Worm (Caenorhabditis elegans) whole organism, mixed stage, embryonic: ENCODE results near the gene sec-6.
A peak's percentile ranks its signal among the peaks of the same experiment; 100 is the strongest.

Source experiments
- M03D4.4 ChIP-seq: sonication (generic microtip); optimal IDR thresholded peaks from 2 replicates; lab custom pipeline; 2017; ENCODE audit warnings: mild to moderate bottlenecking, missing genetic modification characterization, missing compliant biosample characterization
- bed-3 ChIP-seq: fragments of 200-800 bp; sonication (Bioruptor generic); optimal IDR thresholded peaks from 3 replicates; lab custom pipeline; 2018; ENCODE audit warnings: mild to moderate bottlenecking, missing genetic modification characterization, moderate library complexity, missing compliant biosample characterization
- blmp-1 ChIP-seq: fragments of 150-350 bp; optimal IDR thresholded peaks from 2 replicates; lab custom pipeline; 2014; ENCODE audit warnings: missing biosample characterization, missing genetic modification characterization
- ceh-39 ChIP-seq: fragments of 150-350 bp; optimal IDR thresholded peaks from 2 replicates; lab custom pipeline; 2014; ENCODE audit warnings: missing biosample characterization, missing genetic modification characterization
- ceh-43 ChIP-seq: fragments of 200-800 bp; sonication (Bioruptor generic); optimal IDR thresholded peaks from 2 replicates; lab custom pipeline; 2018; ENCODE audit warnings: mild to moderate bottlenecking, missing genetic modification characterization, moderate library complexity, missing compliant biosample characterization
- ceh-83 ChIP-seq: fragments of 200-800 bp; sonication (Bioruptor generic); optimal IDR thresholded peaks from 2 replicates; lab custom pipeline; 2018; ENCODE audit warnings: mild to moderate bottlenecking, missing genetic modification characterization, missing compliant biosample characterization
- ces-1 ChIP-seq: fragments of 150-350 bp; optimal IDR thresholded peaks from 2 replicates; lab custom pipeline; 2014; ENCODE audit warnings: missing biosample characterization, missing genetic modification reagents, missing genetic modification characterization
- cnd-1 ChIP-seq: fragments of 200-800 bp; sonication (Bioruptor generic); optimal IDR thresholded peaks from 2 replicates; lab custom pipeline; 2018; ENCODE audit warnings: mild to moderate bottlenecking, missing genetic modification characterization, missing compliant biosample characterization
- drap-1 ChIP-seq: fragments of 200-800 bp; sonication (Bioruptor generic); optimal IDR thresholded peaks from 3 replicates; lab custom pipeline; 2018; ENCODE audit warnings: mild to moderate bottlenecking, missing genetic modification characterization, missing compliant biosample characterization
- elt-1 ChIP-seq: sonication (generic microtip); optimal IDR thresholded peaks from 2 replicates; lab custom pipeline; 2017; ENCODE audit warnings: missing genetic modification characterization, mild to moderate bottlenecking, missing compliant biosample characterization, antibody characterized with exemption, moderate library complexity, borderline replicate concordance; ENCODE audit not compliant: insufficient read depth
- elt-3 ChIP-seq: fragments of 150-350 bp; optimal IDR thresholded peaks from 2 replicates; lab custom pipeline; 2014; ENCODE audit warnings: missing biosample characterization, missing genetic modification characterization
- flh-1 ChIP-seq: fragments of 200-800 bp; sonication (Bioruptor generic); optimal IDR thresholded peaks from 2 replicates; lab custom pipeline; 2018; ENCODE audit warnings: mild to moderate bottlenecking, missing genetic modification characterization, moderate library complexity, missing compliant biosample characterization
- ham-2 ChIP-seq: fragments of 200-800 bp; sonication (Bioruptor generic); optimal IDR thresholded peaks from 2 replicates; lab custom pipeline; 2018; ENCODE audit warnings: mild to moderate bottlenecking, missing genetic modification characterization, missing compliant biosample characterization
- hlh-1 ChIP-seq: fragments of 150-350 bp; optimal IDR thresholded peaks from 2 replicates; lab custom pipeline; 2014; ENCODE audit warnings: missing biosample characterization, missing genetic modification reagents, missing genetic modification characterization
- lin-13 ChIP-seq: fragments of 150-350 bp; optimal IDR thresholded peaks from 2 replicates; lab custom pipeline; 2014; ENCODE audit warnings: missing biosample characterization, missing genetic modification characterization
- lin-32 ChIP-seq: fragments of 200-800 bp; sonication (Bioruptor generic); optimal IDR thresholded peaks from 2 replicates; lab custom pipeline; 2018; ENCODE audit warnings: mild to moderate bottlenecking, missing genetic modification characterization, missing compliant biosample characterization
- lsy-2 ChIP-seq: fragments of 150-350 bp; optimal IDR thresholded peaks from 2 replicates; lab custom pipeline; 2014; ENCODE audit warnings: missing biosample characterization, missing genetic modification characterization
- mab-5 ChIP-seq: fragments of 150-350 bp; optimal IDR thresholded peaks from 2 replicates; lab custom pipeline; 2014; ENCODE audit warnings: missing biosample characterization, missing genetic modification characterization
- mep-1 ChIP-seq: fragments of 150-350 bp; optimal IDR thresholded peaks from 2 replicates; lab custom pipeline; 2017; ENCODE audit warnings: missing biosample characterization, missing genetic modification reagents, missing genetic modification characterization, inconsistent platforms
- mls-2 ChIP-seq: sonication (generic microtip); optimal IDR thresholded peaks from 2 replicates; lab custom pipeline; 2016; ENCODE audit warnings: mild to moderate bottlenecking, missing genetic modification characterization, moderate library complexity, missing compliant biosample characterization
- nhr-12 ChIP-seq: fragments of 150-350 bp; optimal IDR thresholded peaks from 2 replicates; lab custom pipeline; 2014; ENCODE audit warnings: missing biosample characterization, missing genetic modification characterization
- nhr-2 ChIP-seq: fragments of 150-350 bp; optimal IDR thresholded peaks from 2 replicates; lab custom pipeline; 2014; ENCODE audit warnings: missing biosample characterization, missing genetic modification characterization
- nhr-237 ChIP-seq: fragments of 150-350 bp; optimal IDR thresholded peaks from 2 replicates; lab custom pipeline; 2014; ENCODE audit warnings: missing biosample characterization, missing genetic modification characterization
- nhr-28 ChIP-seq: fragments of 150-350 bp; optimal IDR thresholded peaks from 2 replicates; lab custom pipeline; 2014; ENCODE audit warnings: missing biosample characterization, missing genetic modification characterization
- nhr-76 ChIP-seq: sonication (generic microtip); optimal IDR thresholded peaks from 2 replicates; lab custom pipeline; 2017; ENCODE audit warnings: missing biosample characterization, missing genetic modification characterization
- pha-4 ChIP-seq: fragments of 150-350 bp; optimal IDR thresholded peaks from 2 replicates; lab custom pipeline; 2018; ENCODE audit warnings: missing biosample characterization, missing genetic modification reagents, missing genetic modification characterization
- sem-2 ChIP-seq: fragments of 200-800 bp; sonication (Bioruptor generic); optimal IDR thresholded peaks from 2 replicates; lab custom pipeline; 2018; ENCODE audit warnings: mild to moderate bottlenecking, missing genetic modification characterization, missing compliant biosample characterization
- snpc-4 ChIP-seq: fragments of 150-350 bp; optimal IDR thresholded peaks from 2 replicates; lab custom pipeline; 2014; ENCODE audit warnings: missing biosample characterization, missing genetic modification characterization
- sptf-1 ChIP-seq: sonication (generic microtip); optimal IDR thresholded peaks from 2 replicates; lab custom pipeline; 2017; ENCODE audit warnings: mild to moderate bottlenecking, missing genetic modification characterization, moderate library complexity, missing compliant biosample characterization
- tbx-8 ChIP-seq: fragments of 200-800 bp; sonication (Bioruptor generic); optimal IDR thresholded peaks from 2 replicates; lab custom pipeline; 2018; ENCODE audit warnings: mild to moderate bottlenecking, missing genetic modification characterization, moderate library complexity, missing compliant biosample characterization
- unc-120 ChIP-seq: sonication (generic microtip); optimal IDR thresholded peaks from 2 replicates; lab custom pipeline; 2017; ENCODE audit warnings: missing genetic modification characterization, missing compliant biosample characterization; ENCODE audit not compliant: poor library complexity, severe bottlenecking
- unc-39 ChIP-seq: fragments of 150-350 bp; optimal IDR thresholded peaks from 2 replicates; lab custom pipeline; 2014; ENCODE audit warnings: missing biosample characterization, missing genetic modification characterization
- unc-62 ChIP-seq: fragments of 150-350 bp; optimal IDR thresholded peaks from 2 replicates; lab custom pipeline; 2014; ENCODE audit warnings: missing biosample characterization, missing genetic modification reagents, missing genetic modification characterization
- zip-8 ChIP-seq: fragments of 150-350 bp; optimal IDR thresholded peaks from 2 replicates; lab custom pipeline; 2014; ENCODE audit warnings: missing biosample characterization, missing genetic modification characterization
- ztf-11 ChIP-seq: fragments of 150-350 bp; optimal IDR thresholded peaks from 2 replicates; lab custom pipeline; 2014; ENCODE audit warnings: missing biosample characterization, missing genetic modification characterization

The sec-6 gene

ce11 chrII:5320205-5320951 lies 39.0 kb upstream of the sec-6 start:
- TF ChIP-seq ces-1 (no peak), hlh-1 (tag; lab: Kevin White, UChicago) (no peak), bed-3 (no peak), ceh-43 (GFP tag; lab: Kevin White, UChicago) (no peak), pha-4 (tag; lab: Kevin White, UChicago) (peak; percentile 6), ham-2 (GFP tag; lab: Kevin White, UChicago) (no peak), sem-2 (GFP tag; lab: Kevin White, UChicago) (no peak), elt-3 (tag; lab: Kevin White, UChicago) (no peak), lsy-2 (tag; lab: Kevin White, UChicago) (no peak)

- TF ChIP-seq snpc-4 (tag; lab: Kevin White, UChicago), result no peak
- no peak for TF ChIP-seq mep-1
- TF ChIP-seq ces-1, result no peak
- peak; percentile 11 for TF ChIP-seq ham-2 (GFP tag; lab: Kevin White, UChicago)
- no peak for TF ChIP-seq lin-13
- peak; percentile 51 for TF ChIP-seq drap-1 (GFP tag; lab: Kevin White, UChicago)
- TF ChIP-seq sem-2 (GFP tag; lab: Kevin White, UChicago), result no peak
- peak; percentile 10 for TF ChIP-seq sptf-1 (tag; lab: Kevin White, UChicago)
- peak; percentile 27 for TF ChIP-seq nhr-237 (tag; lab: Kevin White, UChicago)
- peak; percentile 23 for TF ChIP-seq pha-4 (tag; lab: Kevin White, UChicago)
- TF ChIP-seq unc-62 (GFP tag; lab: Kevin White, UChicago), result no peak
- no peak for TF ChIP-seq nhr-12 (tag; lab: Kevin White, UChicago)
- TF ChIP-seq zip-8 (tag; lab: Kevin White, UChicago), result no peak
- no peak for TF ChIP-seq M03D4.4
- peak; percentile 70 for TF ChIP-seq elt-3 (tag; lab: Kevin White, UChicago)
- TF ChIP-seq ceh-39 (tag; lab: Kevin White, UChicago), result no peak
- TF ChIP-seq cnd-1 (tag; lab: Kevin White, UChicago), result no peak
- no peak for TF ChIP-seq nhr-2 (tag; lab: Kevin White, UChicago)
- TF ChIP-seq unc-120, result no peak
- TF ChIP-seq lin-32 (GFP tag; lab: Kevin White, UChicago), result no peak
- no peak for TF ChIP-seq elt-1 (tag; lab: Kevin White, UChicago)
- TF ChIP-seq nhr-76 (tag; lab: Kevin White, UChicago), result no peak
- peak; percentile 61 for TF ChIP-seq mls-2 (tag; lab: Kevin White, UChicago)
- TF ChIP-seq flh-1 (GFP tag; lab: Kevin White, UChicago), result no peak
- TF ChIP-seq unc-39, result no peak
- TF ChIP-seq tbx-8 (GFP tag; lab: Kevin White, UChicago), result no peak
- no peak for TF ChIP-seq hlh-1 (tag; lab: Kevin White, UChicago)
- no peak for TF ChIP-seq bed-3
- TF ChIP-seq ceh-83, result no peak
- TF ChIP-seq mab-5 (tag; lab: Kevin White, UChicago), result no peak
- TF ChIP-seq nhr-28 (tag; lab: Kevin White, UChicago), result no peak
- peak; percentile 16 for TF ChIP-seq ceh-43 (GFP tag; lab: Kevin White, UChicago)
- TF ChIP-seq blmp-1 (tag; lab: Kevin White, UChicago), result no peak
- no peak for TF ChIP-seq ztf-11 (tag; lab: Kevin White, UChicago)
- no peak for TF ChIP-seq lsy-2 (tag; lab: Kevin White, UChicago)
These were observed 37.5 kb upstream of the sec-6 start for ce11 chrII:5321718-5322286.

ce11 chrII:5322732-5323326 lies 36.5 kb upstream of the sec-6 start, which contains the start of gene vhp-1:
vhp-1 (plus strand) TSS chrII:5323276.
- TF ChIP-seq cnd-1 (tag; lab: Kevin White, UChicago) (no peak), mab-5 (tag; lab: Kevin White, UChicago) (no peak), snpc-4 (tag; lab: Kevin White, UChicago) (no peak), drap-1 (GFP tag; lab: Kevin White, UChicago) (no peak), zip-8 (tag; lab: Kevin White, UChicago) (no peak), ces-1 (no peak), unc-120 (no peak), lin-13 (no peak), tbx-8 (GFP tag; lab: Kevin White, UChicago) (no peak), ceh-83 (no peak), nhr-12 (tag; lab: Kevin White, UChicago) (no peak), blmp-1 (tag; lab: Kevin White, UChicago) (no peak), sem-2 (GFP tag; lab: Kevin White, UChicago) (no peak), flh-1 (GFP tag; lab: Kevin White, UChicago) (no peak), mep-1 (no peak), elt-1 (tag; lab: Kevin White, UChicago) (no peak)
- TF ChIP-seq, all 35 proteins: peak for 0
